Fruit fly (Drosophila melanogaster): Measurements from ENCODE around the gene CG3088.

DNA sequence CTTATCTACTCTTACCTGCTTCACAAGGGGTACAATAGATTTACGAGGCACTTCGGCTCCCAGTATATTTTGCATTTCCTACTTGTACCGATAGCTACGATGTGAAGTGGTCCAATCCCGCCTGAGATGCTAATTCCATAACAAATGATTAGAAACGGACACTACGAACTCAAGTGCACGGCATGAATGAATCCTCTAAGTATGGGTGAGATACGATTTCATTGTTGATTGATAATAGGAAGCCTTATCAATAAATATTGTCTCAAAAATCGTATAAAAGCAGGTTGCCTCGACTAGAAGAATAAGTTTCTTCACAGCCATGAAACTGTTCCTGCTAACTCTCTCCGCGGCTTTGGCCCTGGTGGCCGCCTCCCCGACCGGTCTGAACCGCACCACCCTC lies 39.6 kb upstream of the CG3088 start, which contains the start of gene CG18180:
- TF ChIP-seq kay (GFP tag; ENCODE audit: borderline replicate concordance) = no peak
- TF ChIP-seq bab1 (GFP tag; optimal IDR thresholded peaks at IDR 0.05) = no peak
- no peak for TF ChIP-seq Crg-1 (GFP tag; optimal IDR thresholded peaks at IDR 0.05)
- no peak for TF ChIP-seq Clk (GFP tag; optimal IDR thresholded peaks at IDR 0.05)

Data from whole organism, adult.